Worm (Caenorhabditis elegans): Measurements from ENCODE around the gene sre-37.
A peak's percentile ranks its signal among the peaks of the same experiment; 100 is the strongest.

Gene sre-37

DNA sequence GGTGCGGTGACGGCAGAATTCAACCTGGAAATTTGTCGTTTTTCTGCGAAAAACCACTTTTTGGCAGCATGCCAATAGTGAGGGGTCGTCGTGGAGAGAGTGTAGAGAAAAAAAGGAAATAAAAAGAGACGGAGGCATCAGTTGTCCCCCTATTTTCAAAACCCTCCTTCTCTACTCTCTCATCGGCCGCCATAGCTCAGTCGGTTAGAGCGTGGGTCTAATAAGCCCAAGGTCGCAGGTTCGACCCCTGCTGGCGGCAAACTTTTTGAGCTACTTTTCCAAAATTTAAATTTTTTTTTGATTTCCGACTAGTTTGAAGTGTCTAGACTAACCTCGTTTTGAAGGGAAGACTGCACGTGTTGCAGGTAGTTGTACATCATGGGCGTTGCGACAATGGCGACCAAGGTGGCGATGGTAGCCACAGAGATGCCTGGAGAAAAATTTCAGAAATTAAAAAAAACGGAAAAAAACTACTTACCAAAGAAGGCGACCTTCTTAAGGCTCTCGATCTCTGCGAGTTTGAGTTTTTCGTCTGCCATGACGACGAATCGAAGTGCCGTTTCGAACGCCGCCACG, 29.0 kb downstream of the sre-37 start, which contains the start of gene col-85 (continued):
- TF ChIP-seq mdl-1 (tag; optimal IDR thresholded peaks at IDR 0.05) (no peak), nhr-12 (tag; optimal IDR thresholded peaks at IDR 0.05) (no peak), fkh-10 (GFP tag; optimal IDR thresholded peaks at IDR 0.05) (no peak), nfya-1 (tag; optimal IDR thresholded peaks at IDR 0.05; ENCODE audit: insufficient read depth) (peak; percentile 66), tbx-2 (tag; optimal IDR thresholded peaks at IDR 0.05) (peak; percentile 15)

DNA sequence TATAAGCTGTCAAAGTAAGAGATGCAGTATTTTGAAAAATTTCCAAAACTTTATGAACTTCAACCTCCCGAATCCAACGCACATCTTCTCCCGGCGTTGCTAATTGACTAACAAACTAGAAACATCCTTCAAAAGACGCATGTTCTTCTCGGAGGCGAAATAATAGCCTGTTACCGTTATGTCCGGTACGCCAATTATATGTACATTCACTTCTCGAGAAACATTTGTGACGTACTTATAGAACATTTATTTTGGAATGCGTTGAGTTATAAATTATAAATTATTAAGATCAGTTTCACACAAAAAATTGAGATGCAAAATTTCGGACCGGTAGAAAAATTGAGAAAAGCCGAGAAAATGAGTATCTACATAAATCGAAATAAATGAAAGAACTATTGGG, 31.3 kb downstream of the sre-37 start, which contains the start of gene T21B4.3:
Gene T21B4.3 (minus strand): TSS at position 101 of the 400 bp plus-strand sequence.
- TF ChIP-seq daf-12 (tag; optimal IDR thresholded peaks at IDR 0.05): no peak
- TF ChIP-seq egl-5 (tag; optimal IDR thresholded peaks at IDR 0.05): no peak
- TF ChIP-seq sea-2 (GFP tag; optimal IDR thresholded peaks at IDR 0.05): no peak
- TF ChIP-seq nhr-12 (tag; optimal IDR thresholded peaks at IDR 0.05): no peak

DNA sequence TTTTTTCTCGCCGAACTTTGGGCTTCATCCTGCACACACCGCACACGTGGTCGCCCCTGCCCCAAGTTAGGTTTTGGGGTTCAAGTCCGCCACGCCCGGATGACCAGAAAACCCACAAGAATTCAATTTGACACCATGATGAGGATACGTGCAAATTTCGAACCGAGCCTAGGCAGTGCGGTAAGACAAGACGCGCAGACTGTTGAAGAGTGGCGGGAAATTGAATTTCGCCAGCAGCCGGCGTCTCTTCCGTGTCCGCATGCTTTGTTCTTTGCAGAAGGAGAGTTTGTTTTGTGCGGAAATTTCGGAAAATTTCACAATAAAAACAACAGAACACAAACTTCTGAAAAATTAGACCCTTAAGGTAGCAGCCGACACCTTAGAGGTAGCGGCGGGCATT, 34.3 kb downstream of the sre-37 start:
- TF ChIP-seq fkh-10 (GFP tag; optimal IDR thresholded peaks at IDR 0.05) (peak; percentile 2), nhr-25 (tag; optimal IDR thresholded peaks at IDR 0.05) (no peak), nhr-11 (tag; optimal IDR thresholded peaks at IDR 0.05) (no peak)

DNA sequence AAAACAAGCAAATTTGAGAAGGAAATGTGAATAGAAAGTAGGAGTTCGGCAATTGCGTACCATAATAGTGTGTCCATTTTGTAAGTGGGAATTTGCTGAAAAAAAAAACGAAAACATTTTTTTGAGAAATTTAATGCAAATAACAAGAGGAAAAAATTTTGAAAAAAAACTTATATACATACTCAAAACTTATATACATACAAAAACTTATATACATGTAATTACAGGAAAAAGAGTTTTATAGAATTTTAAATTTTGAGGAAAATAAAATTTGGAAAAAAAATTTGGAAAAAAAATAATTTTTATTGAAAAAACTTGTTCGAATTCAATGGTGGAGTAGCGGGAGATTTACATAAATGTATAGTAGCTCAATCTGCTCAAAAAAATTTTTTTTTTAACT, 37.1 kb downstream of the sre-37 start, which contains the start of gene ador-1:
Gene ador-1 (minus strand): TSS at position 101 of the 400 bp plus-strand sequence.
- TF ChIP-seq ceh-28 (tag; optimal IDR thresholded peaks at IDR 0.05) (no peak), nhr-11 (tag; optimal IDR thresholded peaks at IDR 0.05) (no peak), ztf-11 (tag; optimal IDR thresholded peaks at IDR 0.05) (no peak), lin-39 (tag; optimal IDR thresholded peaks at IDR 0.05) (no peak), fkh-10 (GFP tag; optimal IDR thresholded peaks at IDR 0.05) (no peak), ceh-16 (tag; optimal IDR thresholded peaks at IDR 0.05) (no peak), daf-12 (tag; optimal IDR thresholded peaks at IDR 0.05) (no peak)

DNA sequence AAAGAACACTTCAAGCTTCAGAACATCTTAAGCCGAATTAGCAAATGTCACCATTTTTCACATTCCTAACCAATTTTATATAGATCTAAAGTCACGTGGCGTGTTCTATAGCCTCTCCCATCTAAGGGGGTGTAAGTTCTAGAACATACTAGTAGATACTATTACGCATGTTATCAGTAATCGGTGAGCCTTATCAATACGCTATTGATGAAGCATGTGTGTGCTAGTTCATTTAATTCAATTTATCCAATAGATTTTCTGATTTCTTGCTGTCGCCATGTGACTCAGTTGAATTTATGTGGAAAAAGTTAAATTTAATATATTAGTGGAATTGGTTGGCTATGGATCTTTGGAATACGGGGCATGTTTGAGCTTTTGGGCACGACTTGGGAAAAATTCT, 40.9 kb downstream of the sre-37 start:
- peak; percentile 10 for TF ChIP-seq nhr-11 (tag; optimal IDR thresholded peaks at IDR 0.05)
- TF ChIP-seq nhr-237 (tag; optimal IDR thresholded peaks at IDR 0.05): no peak

DNA sequence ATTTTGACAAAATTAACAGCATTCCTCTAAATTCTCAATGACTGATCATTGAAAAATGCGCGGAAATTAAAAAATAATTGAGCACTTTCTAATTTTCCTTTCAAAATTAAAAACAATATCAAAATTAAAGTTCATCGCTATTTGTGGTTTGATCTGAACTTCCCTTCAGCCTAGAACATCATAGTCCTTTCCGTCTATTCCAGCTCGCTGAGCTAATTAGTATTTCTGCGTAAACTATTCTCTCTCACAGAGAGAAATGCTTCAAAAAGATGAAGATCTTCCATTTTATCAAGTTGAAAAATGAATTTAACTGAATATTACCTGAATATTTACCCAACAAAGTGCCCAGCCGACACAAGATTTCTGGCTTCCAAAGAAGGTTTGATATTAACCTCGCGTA, 41.4 kb downstream of the sre-37 start, which contains the start of gene srh-68:
Gene srh-68 (plus strand): TSS at position 301 of the 400 bp plus-strand sequence.
- no peak for TF ChIP-seq hmg-11 (tag; optimal IDR thresholded peaks at IDR 0.05)
- TF ChIP-seq ceh-16 (tag; optimal IDR thresholded peaks at IDR 0.05): no peak
- TF ChIP-seq egl-27 (tag; optimal IDR thresholded peaks at IDR 0.05): no peak
- TF ChIP-seq ceh-9 (tag; optimal IDR thresholded peaks at IDR 0.05): no peak

DNA sequence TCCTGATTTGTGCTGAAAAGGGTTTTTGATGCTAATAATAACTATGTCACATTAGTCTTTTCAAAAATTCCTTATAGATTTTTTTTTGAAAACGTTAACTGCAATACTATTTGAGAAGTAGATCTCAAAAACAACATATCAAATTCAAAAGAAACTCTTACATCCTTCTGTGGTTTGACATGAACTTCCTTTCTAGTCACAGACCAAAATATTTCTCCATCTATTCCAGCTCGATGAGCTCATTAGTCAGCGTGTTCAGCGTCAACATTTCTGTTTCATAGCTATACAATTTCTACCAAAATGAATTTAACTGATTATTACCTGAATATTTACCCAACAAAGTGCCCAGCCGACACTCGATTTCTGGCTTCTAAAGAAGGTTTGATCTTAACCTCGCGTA, 43.0 kb downstream of the sre-37 start, which contains the start of gene srh-67:
Gene srh-67 (plus strand): TSS at position 301 of the 400 bp plus-strand sequence.
- TF ChIP-seq elt-2 (tag; optimal IDR thresholded peaks at IDR 0.05): no peak
- no peak for TF ChIP-seq nhr-28 (tag; optimal IDR thresholded peaks at IDR 0.05)
- no peak for TF ChIP-seq nhr-11 (tag; optimal IDR thresholded peaks at IDR 0.05)
- TF ChIP-seq zag-1 (tag; optimal IDR thresholded peaks at IDR 0.05): no peak
- no peak for TF ChIP-seq nhr-23 (tag; optimal IDR thresholded peaks at IDR 0.05)
- no peak for TF ChIP-seq tbx-2 (tag; optimal IDR thresholded peaks at IDR 0.05)
- TF ChIP-seq ztf-4 (tag; optimal IDR thresholded peaks at IDR 0.05): no peak
- TF ChIP-seq nhr-67 (tag; optimal IDR thresholded peaks at IDR 0.05): no peak
- no peak for TF ChIP-seq fos-1 (tag; optimal IDR thresholded peaks at IDR 0.05)
- no peak for TF ChIP-seq ztf-11 (tag; optimal IDR thresholded peaks at IDR 0.05)
- TF ChIP-seq sea-2 (GFP tag; optimal IDR thresholded peaks at IDR 0.05): no peak
- TF ChIP-seq snpc-4 (tag; optimal IDR thresholded peaks at IDR 0.05): no peak
- no peak for TF ChIP-seq fkh-2 (tag; optimal IDR thresholded peaks at IDR 0.05)
- TF ChIP-seq ceh-28 (tag; optimal IDR thresholded peaks at IDR 0.05): no peak
- no peak for TF ChIP-seq egl-27 (tag; optimal IDR thresholded peaks at IDR 0.05)
- TF ChIP-seq pha-4 (tag; optimal IDR thresholded peaks at IDR 0.05): no peak
- no peak for TF ChIP-seq lin-39 (tag; optimal IDR thresholded peaks at IDR 0.05)

Data from whole organism, L3 larva.